Fruit fly (Drosophila melanogaster): ENCODE data around the gene upd3.
A peak's percentile ranks its signal among the peaks of the same experiment; 100 is the strongest.

The upd3 gene

DNA sequence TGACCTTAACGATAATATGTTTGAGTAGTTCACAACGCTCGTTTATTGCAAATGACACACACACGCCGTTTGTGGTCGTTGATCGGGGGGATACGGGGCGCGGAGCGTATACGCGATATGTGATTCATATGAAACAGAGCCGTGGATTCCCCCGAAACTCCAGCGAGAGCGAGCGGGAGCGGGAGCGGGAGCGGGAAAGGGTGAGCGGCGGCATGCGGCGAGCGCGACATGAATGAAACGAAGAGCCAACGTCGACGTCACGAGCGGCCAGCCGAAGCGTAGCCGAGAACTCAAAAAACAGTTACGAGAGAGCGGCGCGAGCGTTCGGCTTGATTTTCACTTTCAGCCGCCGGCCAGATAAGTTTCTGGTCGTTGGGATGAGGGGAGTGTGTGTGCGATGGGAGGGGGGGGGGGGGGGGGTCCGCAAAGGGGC is 5.4 kb downstream of the upd3 start (continued):
- TF ChIP-seq gro (GFP tag; optimal IDR thresholded peaks at IDR 0.05) (peak; percentile 81), ERR (GFP tag; optimal IDR thresholded peaks at IDR 0.05) (no peak), hkb (optimal IDR thresholded peaks at IDR 0.05) (no peak), hkb (GFP tag; IDR thresholded peaks at IDR 0.05) (0 out of 2 replicates have a peak, but pooled peaks have one; percentile 9), CG17186 (GFP tag; optimal IDR thresholded peaks at IDR 0.05) (no peak), chn (GFP tag; optimal IDR thresholded peaks at IDR 0.05) (no peak), GATAe (GFP tag; conservative IDR thresholded peaks at IDR 0.05) (no peak), B-H1 (GFP tag; IDR thresholded peaks at IDR 0.05) (no peak), tio (GFP tag; optimal IDR thresholded peaks at IDR 0.05) (no peak), trem (tag; optimal IDR thresholded peaks at IDR 0.05) (no peak), dm (GFP tag; optimal IDR thresholded peaks at IDR 0.05) (no peak), CG14860 (GFP tag; IDR thresholded peaks at IDR 0.05; ENCODE audit: partially characterized antibody) (no peak), gem (tag; optimal IDR thresholded peaks at IDR 0.05) (no peak), Dp (GFP tag; optimal IDR thresholded peaks at IDR 0.05) (no peak), Pdp1 (GFP tag; optimal IDR thresholded peaks at IDR 0.05) (peak in 1 of 2 experiments; percentile 20), sob (GFP tag; IDR thresholded peaks at IDR 0.05) (no peak), ro (GFP tag; IDR thresholded peaks at IDR 0.05) (no peak), gcm (GFP tag; optimal IDR thresholded peaks at IDR 0.05) (no peak), CG12071 (GFP tag; optimal IDR thresholded peaks at IDR 0.05) (no peak), Nf-YA (GFP tag; IDR thresholded peaks at IDR 0.05) (no peak), ftz-f1 (GFP tag; optimal IDR thresholded peaks at IDR 0.05) (peak; percentile 83), crp (GFP tag; optimal IDR thresholded peaks at IDR 0.05) (no peak), slbo (GFP tag; IDR thresholded peaks at IDR 0.05) (no peak)

DNA sequence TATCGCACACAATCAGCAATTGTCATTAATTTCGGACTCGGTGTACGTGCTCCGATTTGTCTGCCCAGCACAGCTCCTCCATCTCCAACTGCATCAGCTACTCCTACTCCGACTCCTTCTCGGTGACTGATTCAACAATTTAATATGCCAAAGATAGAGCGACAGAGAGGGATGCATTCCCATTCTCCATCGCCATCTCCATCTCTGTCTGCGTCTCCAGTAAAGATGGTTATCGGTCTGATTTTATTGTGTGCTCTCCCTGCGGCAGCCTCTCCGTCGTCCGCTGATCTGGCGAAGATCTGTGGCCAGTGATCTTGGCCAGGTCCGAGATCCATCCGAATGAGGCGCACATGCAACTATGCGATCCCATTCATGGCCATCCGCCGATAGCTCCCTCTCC is 8.2 kb downstream of the upd3 start:
- TF ChIP-seq kni (GFP tag; optimal IDR thresholded peaks at IDR 0.05) (peak; percentile 36), grn (GFP tag; optimal IDR thresholded peaks at IDR 0.05) (peak; percentile 97), tin (GFP tag; optimal IDR thresholded peaks at IDR 0.05) (no peak)

DNA sequence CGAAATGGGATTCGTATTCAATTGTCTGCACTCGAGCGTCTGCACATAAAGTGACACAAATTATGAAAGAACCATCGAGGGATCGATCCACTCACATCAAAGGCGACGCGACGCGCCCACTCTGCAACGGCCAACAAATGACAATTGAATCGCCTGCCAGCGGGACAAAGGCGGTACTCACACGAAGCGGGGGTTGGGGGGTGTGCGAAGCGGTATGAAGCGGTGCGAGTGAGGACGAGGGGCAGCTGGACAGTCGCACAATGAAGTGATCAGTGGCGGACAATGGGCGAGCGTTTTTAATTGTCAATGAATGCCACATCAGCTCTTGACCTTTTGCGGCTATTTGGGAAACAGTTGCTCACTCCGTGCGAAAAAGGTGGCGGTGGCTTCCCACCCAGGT is 10.6 kb downstream of the upd3 start:
- TF ChIP-seq Rx (GFP tag; IDR thresholded peaks at IDR 0.05) (no peak), ems (GFP tag; optimal IDR thresholded peaks at IDR 0.05) (no peak), Hmr (GFP tag; optimal IDR thresholded peaks at IDR 0.05) (no peak), CG3726 (GFP tag; IDR thresholded peaks at IDR 0.05) (no peak), ind (GFP tag; optimal IDR thresholded peaks at IDR 0.05) (no peak), D (optimal IDR thresholded peaks at IDR 0.05) (peak; percentile 72), D (GFP tag; optimal IDR thresholded peaks at IDR 0.05) (no peak), crol (GFP tag; IDR thresholded peaks at IDR 0.05) (peak; percentile 55; the same call in 1 of the 2 replicates)

DNA sequence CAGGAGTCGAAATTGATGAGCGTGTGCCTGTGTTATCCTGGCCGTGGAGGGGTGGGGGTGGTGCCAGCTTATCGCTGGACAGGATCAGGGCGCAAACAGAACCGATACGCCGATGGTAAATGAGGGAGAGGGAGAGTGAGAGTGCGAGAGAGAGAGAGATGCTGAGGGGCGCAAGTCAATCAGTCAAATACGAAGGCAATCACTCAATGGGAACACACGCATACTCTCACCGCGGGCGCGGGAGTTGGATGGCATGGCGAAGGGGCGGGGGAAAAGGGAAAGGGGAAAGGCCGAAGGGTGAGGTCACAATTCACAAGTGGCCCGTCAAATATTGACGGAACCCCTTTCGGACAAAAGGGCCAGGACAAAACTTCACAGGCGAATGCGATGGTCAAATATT is 11.6 kb downstream of the upd3 start:
- TF ChIP-seq CG15269 (tag; optimal IDR thresholded peaks at IDR 0.05) = no peak
- peak; percentile 16 for TF ChIP-seq grn (GFP tag; optimal IDR thresholded peaks at IDR 0.05)
- TF ChIP-seq Kr (GFP tag; optimal IDR thresholded peaks at IDR 0.05) = peak; percentile 51
- TF ChIP-seq Blimp-1 (GFP tag; optimal IDR thresholded peaks at IDR 0.05) = no peak
- no peak for TF ChIP-seq NC2α (GFP tag; optimal IDR thresholded peaks at IDR 0.05)
- TF ChIP-seq Ets65A (GFP tag) = peak; percentile 23
- TF ChIP-seq CG17385 (GFP tag; optimal IDR thresholded peaks at IDR 0.05) = no peak
- TF ChIP-seq CG15696 (tag; optimal IDR thresholded peaks at IDR 0.05) = peak; percentile 2
- peak; percentile 78 for TF ChIP-seq crol (GFP tag; IDR thresholded peaks at IDR 0.05)
- peak; percentile 1 for TF ChIP-seq sens (GFP tag)
- TF ChIP-seq CG15479 (GFP tag; optimal IDR thresholded peaks at IDR 0.05) = peak; percentile 67
- peak; percentile 6 for TF ChIP-seq CG1832 (GFP tag; optimal IDR thresholded peaks at IDR 0.05)
- peak in 1 of 2 experiments; percentile 90 for TF ChIP-seq tll (GFP tag; optimal IDR thresholded peaks at IDR 0.05)
